Fruit fly (Drosophila melanogaster) whole organism, wandering third instar larva: ENCODE measurements around the gene CG12118.

Source experiments
- CG32264 ChIP-seq: fragments of 200-800 bp; sonication (Bioruptor generic); optimal IDR thresholded peaks from 2 replicates; lab custom pipeline; 2016; ENCODE audit warnings: missing biosample characterization, missing genetic modification characterization
- CG9705 ChIP-seq: fragments of 200-800 bp; sonication (Bioruptor generic); optimal IDR thresholded peaks from 2 replicates; lab custom pipeline; 2018; ENCODE audit warnings: missing biosample characterization, mild to moderate bottlenecking, missing genetic modification characterization
- CrebA ChIP-seq: fragments of 200-800 bp; sonication (Bioruptor generic); optimal IDR thresholded peaks from 2 replicates; lab custom pipeline; 2016; ENCODE audit warnings: missing biosample characterization, mild to moderate bottlenecking, missing genetic modification characterization, borderline replicate concordance
- Dfd ChIP-seq: fragments of >200 bp; optimal IDR thresholded peaks from 2 replicates; lab custom pipeline; 2017; ENCODE audit warnings: missing biosample characterization, missing genetic modification characterization
- Dif ChIP-seq: fragments of 200-275, 200-300 bp; sonication (Bioruptor generic); optimal IDR thresholded peaks from 2 replicates; lab custom pipeline; 2018; ENCODE audit warnings: missing biosample characterization, missing genetic modification characterization; ENCODE audit not compliant: partially characterized antibody
- GATAd ChIP-seq: sonication (Bioruptor generic); optimal IDR thresholded peaks from 2 replicates; lab custom pipeline; 2016; ENCODE audit warnings: missing biosample characterization, missing genetic modification characterization
- HLH106 ChIP-seq: fragments of 200-800 bp; optimal IDR thresholded peaks from 3 replicates; lab custom pipeline; 2019; ENCODE audit warnings: missing biosample characterization, mild to moderate bottlenecking, missing genetic modification characterization, moderate library complexity
- Hnf4 ChIP-seq: fragments of 200-800 bp; sonication (Bioruptor generic); optimal IDR thresholded peaks from 2 replicates; lab custom pipeline; 2016; ENCODE audit warnings: missing biosample characterization, mild to moderate bottlenecking, missing genetic modification characterization
- Hr78 ChIP-seq: fragments of >200 bp; optimal IDR thresholded peaks from 2 replicates; lab custom pipeline; 2017; ENCODE audit warnings: missing biosample characterization, missing genetic modification characterization
- Hr83 ChIP-seq: fragments of 200-300 bp; sonication (Bioruptor generic); optimal IDR thresholded peaks from 2 replicates; lab custom pipeline; 2016; ENCODE audit warnings: missing biosample characterization, mild to moderate bottlenecking, missing genetic modification characterization, moderate library complexity; ENCODE audit not compliant: poor library complexity, severe bottlenecking
- Jra ChIP-seq: sonication (Bioruptor generic); optimal IDR thresholded peaks from 2 replicates; lab custom pipeline; 2016; ENCODE audit warnings: missing biosample characterization, missing genetic modification characterization
- Mio ChIP-seq: sonication (Bioruptor generic); optimal IDR thresholded peaks from 2 replicates; lab custom pipeline; 2016; ENCODE audit warnings: missing biosample characterization, missing genetic modification characterization
- Myc ChIP-seq: fragments of >200 bp; optimal IDR thresholded peaks from 2 replicates; lab custom pipeline; 2017
- N ChIP-seq: fragments of >200 bp; optimal IDR thresholded peaks from 2 replicates; lab custom pipeline; 2018; ENCODE audit warnings: missing biosample characterization, missing external identifiers, missing genetic modification characterization
- OdsH ChIP-seq: fragments of 200-800 bp; sonication (Bioruptor generic); optimal IDR thresholded peaks from 2 replicates; lab custom pipeline; 2016; ENCODE audit warnings: missing biosample characterization, mild to moderate bottlenecking, missing genetic modification characterization
- Rel ChIP-seq, 2 experiments: fragments of 200-800 bp; sonication (Bioruptor generic) in 1 of 2; optimal IDR thresholded peaks; 2 replicates in 1 of 2; 3 replicates in 1 of 2; lab custom pipeline; 2016 to 2019; ENCODE audit warnings: mild to moderate bottlenecking in 2 of 2, missing biosample characterization in 2 of 2, missing genetic modification characterization in 2 of 2, moderate library complexity in 1 of 2
- Sp1 ChIP-seq: fragments of 200-800 bp; sonication (Bioruptor generic); optimal IDR thresholded peaks from 3 replicates; lab custom pipeline; 2019; ENCODE audit warnings: missing biosample characterization, mild to moderate bottlenecking, missing genetic modification characterization, moderate library complexity
- Vsx2 ChIP-seq: fragments of 200-300, 225-300 bp; sonication (Bioruptor generic); optimal IDR thresholded peaks from 2 replicates; lab custom pipeline; 2018; ENCODE audit warnings: missing biosample characterization, missing genetic modification characterization; ENCODE audit not compliant: partially characterized antibody
- br ChIP-seq: fragments of 200-800 bp; sonication (Bioruptor generic); optimal IDR thresholded peaks from 2 replicates; lab custom pipeline; 2016; ENCODE audit warnings: missing biosample characterization, missing genetic modification characterization
- brk ChIP-seq: fragments of 200-800 bp; sonication (Bioruptor generic); optimal IDR thresholded peaks from 2 replicates; lab custom pipeline; 2016; ENCODE audit warnings: missing biosample characterization, mild to moderate bottlenecking, missing genetic modification characterization
- dl ChIP-seq, 2 experiments: fragments of 175-275, 200-275 bp in 1 of 2; fragments of 200-275 bp in 1 of 2; sonication (Bioruptor generic); optimal IDR thresholded peaks; lab custom pipeline; 2018; ENCODE audit warnings: mild to moderate bottlenecking in 2 of 2, missing biosample characterization in 2 of 2, missing genetic modification characterization in 2 of 2, moderate library complexity in 2 of 2; ENCODE audit not compliant: partially characterized antibody in 2 of 2, insufficient read depth in 1 of 2
- dmrt93B ChIP-seq: fragments of 200-800 bp; sonication (Bioruptor generic); optimal IDR thresholded peaks from 2 replicates; lab custom pipeline; 2018; ENCODE audit warnings: missing biosample characterization, mild to moderate bottlenecking, missing genetic modification characterization
- dsf ChIP-seq: sonication (Bioruptor generic); optimal IDR thresholded peaks from 2 replicates; lab custom pipeline; 2016; ENCODE audit warnings: missing biosample characterization, missing genetic modification characterization, borderline replicate concordance
- ey ChIP-seq: fragments of 200-800 bp; sonication (Bioruptor generic); optimal IDR thresholded peaks from 2 replicates; lab custom pipeline; 2016; ENCODE audit warnings: missing biosample characterization, missing genetic modification characterization
- foxo ChIP-seq, 2 experiments: fragments of 200-800 bp; sonication (Bioruptor generic); optimal IDR thresholded peaks; 2 replicates in 1 of 2; 3 replicates in 1 of 2; lab custom pipeline; 2016 to 2017; ENCODE audit warnings: missing biosample characterization in 2 of 2, missing genetic modification characterization in 2 of 2
- fru ChIP-seq: fragments of 200-800 bp; sonication (Bioruptor generic); optimal IDR thresholded peaks from 3 replicates; lab custom pipeline; 2016; ENCODE audit warnings: missing biosample characterization, mild to moderate bottlenecking, missing genetic modification characterization
- h ChIP-seq: fragments of 200-800 bp; sonication (Bioruptor generic); optimal IDR thresholded peaks from 3 replicates; lab custom pipeline; 2016; ENCODE audit warnings: missing biosample characterization, mild to moderate bottlenecking, missing genetic modification characterization
- jim ChIP-seq: fragments of 175-275, 200-325 bp; sonication (Bioruptor generic); optimal IDR thresholded peaks from 2 replicates; lab custom pipeline; 2016; ENCODE audit warnings: missing biosample characterization, mild to moderate bottlenecking, missing genetic modification characterization
- pan ChIP-seq: fragments of >200 bp; optimal IDR thresholded peaks from 2 replicates; lab custom pipeline; 2017
- psq ChIP-seq: fragments of 200-800 bp; sonication (Bioruptor generic); optimal IDR thresholded peaks from 3 replicates; lab custom pipeline; 2017; ENCODE audit warnings: missing biosample characterization, mild to moderate bottlenecking, missing genetic modification characterization, moderate library complexity
- rgr ChIP-seq: fragments of 200-800 bp; sonication (Bioruptor generic); optimal IDR thresholded peaks from 3 replicates; lab custom pipeline; 2016; ENCODE audit warnings: missing biosample characterization, mild to moderate bottlenecking, missing genetic modification characterization
- sage ChIP-seq: fragments of 200-800 bp; sonication (Bioruptor generic); optimal IDR thresholded peaks from 2 replicates; lab custom pipeline; 2016; ENCODE audit warnings: missing biosample characterization, mild to moderate bottlenecking, missing genetic modification characterization
- sv ChIP-seq: fragments of 200-800 bp; sonication (Bioruptor generic); optimal IDR thresholded peaks from 3 replicates; lab custom pipeline; 2016; ENCODE audit warnings: missing biosample characterization, missing genetic modification characterization
- usp ChIP-seq: fragments of >200 bp; optimal IDR thresholded peaks from 2 replicates; lab custom pipeline; 2017; ENCODE audit warnings: missing biosample characterization, missing genetic modification characterization
- woc ChIP-seq: sonication (Bioruptor generic); optimal IDR thresholded peaks from 2 replicates; lab custom pipeline; 2016; ENCODE audit warnings: missing biosample characterization, mild to moderate bottlenecking, missing genetic modification characterization

Gene CG12118

dm6 chrX:9196362-9196761 is at the start of gene CG12118:
Gene CG12118, minus strand, starts transcription at chrX:9196414.
- peak; percentile 81 for TF ChIP-seq Hnf4 (GFP tag; lab: Kevin White, UChicago)
- TF ChIP-seq sage (GFP tag; lab: Kevin White, UChicago) = peak; percentile 81
- no peak for TF ChIP-seq Dif
- TF ChIP-seq Hr78 (GFP tag; lab: Kevin White, UChicago) = no peak
- peak; percentile 85 for TF ChIP-seq rgr
- no peak for TF ChIP-seq dl (GFP tag; optimal IDR thresholded peaks at IDR 0.05; lab: Kevin White, UChicago; ENCODE audit: insufficient read depth in 1 of 2, partially characterized antibody in 2 of 2)
- peak; percentile 59 for TF ChIP-seq ey (GFP tag; lab: Kevin White, UChicago)
- TF ChIP-seq Dfd (GFP tag; lab: Kevin White, UChicago) = no peak
- TF ChIP-seq CG9705 (GFP tag; lab: Kevin White, UChicago) = peak; percentile 44
- TF ChIP-seq sv = peak; percentile 71
- peak; percentile 73 for TF ChIP-seq Jra
- peak; percentile 36 for TF ChIP-seq dmrt93B (GFP tag; lab: Kevin White, UChicago)
- TF ChIP-seq OdsH (GFP tag; lab: Kevin White, UChicago) = peak; percentile 79
- TF ChIP-seq usp = no peak
- TF ChIP-seq HLH106 (tag; lab: Kevin White, UChicago) = peak; percentile 74
- peak; percentile 77 for TF ChIP-seq fru
- TF ChIP-seq Hr83 (GFP tag; lab: Kevin White, UChicago) = peak; percentile 55
- TF ChIP-seq CG32264 (GFP tag; lab: Kevin White, UChicago) = no peak
- TF ChIP-seq h (GFP tag; lab: Kevin White, UChicago) = peak; percentile 80
- TF ChIP-seq woc (GFP tag; lab: Kevin White, UChicago) = peak; percentile 61
- TF ChIP-seq jim (GFP tag; lab: Kevin White, UChicago) = no peak
- TF ChIP-seq Sp1 (GFP tag; lab: Kevin White, UChicago) = peak; percentile 69
- no peak for TF ChIP-seq CrebA (GFP tag; lab: Kevin White, UChicago)
- TF ChIP-seq pan (lab: Kevin White, UChicago) = no peak
- TF ChIP-seq dsf (GFP tag; lab: Kevin White, UChicago) = peak; percentile 66
- TF ChIP-seq GATAd (GFP tag; lab: Kevin White, UChicago) = no peak
- peak; percentile 63 for TF ChIP-seq br
- no peak for TF ChIP-seq Vsx2 (GFP tag; lab: Kevin White, UChicago)
- TF ChIP-seq Myc (lab: Kevin White, UChicago) = no peak
- TF ChIP-seq psq (GFP tag; lab: Kevin White, UChicago) = peak; percentile 73
- no peak for TF ChIP-seq Rel (GFP tag; optimal IDR thresholded peaks at IDR 0.05; lab: Kevin White, UChicago)
- peak; percentile 37 for TF ChIP-seq Rel (tag; optimal IDR thresholded peaks at IDR 0.05; lab: Kevin White, UChicago)
- peak in 1 of 2 experiments; percentile 83 for TF ChIP-seq foxo (GFP tag; optimal IDR thresholded peaks at IDR 0.05; lab: Kevin White, UChicago)
- no peak for TF ChIP-seq Mio (GFP tag; lab: Kevin White, UChicago)
- TF ChIP-seq N = no peak
- TF ChIP-seq, all 38 proteins: peak for 20

DNA sequence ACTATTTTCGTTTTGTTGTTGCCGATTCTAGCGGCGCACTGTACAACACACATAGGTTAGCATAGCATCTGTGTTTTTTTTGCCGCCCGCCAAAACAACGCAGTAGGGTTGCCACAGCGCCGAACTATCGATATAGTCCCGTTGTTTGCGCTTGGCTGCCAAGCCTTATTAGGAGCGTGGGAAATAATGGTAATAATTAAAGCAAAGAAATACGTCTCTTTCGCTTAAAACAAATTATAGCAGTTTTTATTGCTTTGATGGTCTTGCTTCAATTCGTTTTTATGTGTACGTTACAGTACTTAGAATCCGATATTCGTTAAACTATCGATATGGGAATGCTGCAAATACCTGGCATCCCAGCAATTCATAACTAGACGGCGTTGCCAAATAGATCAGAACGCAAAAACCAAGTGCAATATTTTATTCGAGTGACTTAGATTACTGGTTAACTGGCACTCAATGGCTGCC is 47.2 kb upstream of the CG12118 start, which contains the start of the genes mxc and Larp7:
Gene mxc (minus strand): TSS at position 51 of the 468 bp plus-strand sequence.
Gene Larp7 (plus strand): TSS at position 401 of the 468 bp plus-strand sequence.
- TF ChIP-seq brk (GFP tag; lab: Kevin White, UChicago) = no peak
- TF ChIP-seq Rel (GFP tag; optimal IDR thresholded peaks at IDR 0.05; lab: Kevin White, UChicago) = no peak
- peak; percentile 62 for TF ChIP-seq Rel (tag; optimal IDR thresholded peaks at IDR 0.05; lab: Kevin White, UChicago)
- TF ChIP-seq CG9705 (GFP tag; lab: Kevin White, UChicago) = peak; percentile 55
- TF ChIP-seq GATAd (GFP tag; lab: Kevin White, UChicago) = peak; percentile 10
- TF ChIP-seq Vsx2 (GFP tag; lab: Kevin White, UChicago) = no peak
- TF ChIP-seq HLH106 (tag; lab: Kevin White, UChicago) = peak; percentile 76
- peak; percentile 78 for TF ChIP-seq ey (GFP tag; lab: Kevin White, UChicago)
- TF ChIP-seq CG32264 (GFP tag; lab: Kevin White, UChicago) = no peak
- peak; percentile 42 for TF ChIP-seq psq (GFP tag; lab: Kevin White, UChicago)
- TF ChIP-seq sage (GFP tag; lab: Kevin White, UChicago) = no peak
- TF ChIP-seq dmrt93B (GFP tag; lab: Kevin White, UChicago) = peak; percentile 58
- no peak for TF ChIP-seq woc (GFP tag; lab: Kevin White, UChicago)
- peak; percentile 55 for TF ChIP-seq OdsH (GFP tag; lab: Kevin White, UChicago)
- TF ChIP-seq Sp1 (GFP tag; lab: Kevin White, UChicago) = no peak
- TF ChIP-seq rgr = peak; percentile 74
